Worm (Caenorhabditis elegans): ENCODE results near the gene R11G1.7.

- TF ChIP-seq him-1 (tag; optimal IDR thresholded peaks at IDR 0.05) (no peak), dao-5 (tag; optimal IDR thresholded peaks at IDR 0.05) (no peak)
Observed at ce11 chrX:3613665-3614064, 42.4 kb upstream of the R11G1.7 start.

Measured in whole organism, L4/young adult.